Fruit fly (Drosophila melanogaster): ENCODE data around the gene CG4194.

The CG4194 gene

DNA sequence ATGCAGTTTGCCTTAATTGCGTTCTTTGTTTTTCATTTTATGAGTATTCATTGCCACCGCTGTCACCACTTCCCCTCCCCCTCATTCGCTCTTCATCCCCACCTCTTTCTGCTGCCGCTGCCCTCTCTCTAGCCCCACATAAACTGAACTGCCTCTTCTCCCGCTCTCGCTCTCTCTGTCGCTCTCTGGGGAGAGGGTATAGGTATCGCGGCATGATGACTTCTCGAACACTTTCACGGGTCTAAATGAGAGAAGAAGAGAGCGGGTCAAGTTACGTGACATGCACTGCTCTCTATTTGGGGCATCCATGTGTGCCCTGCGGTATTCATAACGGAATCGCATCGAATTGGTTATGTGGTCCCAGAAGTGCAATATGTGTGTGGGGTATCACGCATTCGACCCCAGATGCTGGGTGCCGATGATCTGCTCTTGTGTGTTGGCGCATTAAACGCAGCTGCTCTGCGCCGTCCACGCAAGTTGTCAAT is 15.3 kb downstream of the CG4194 start (continued):
- TF ChIP-seq GATAe (GFP tag; conservative IDR thresholded peaks at IDR 0.05) (no peak), vvl (GFP tag; IDR thresholded peaks at IDR 0.05) (peak; percentile 94), CG10321 (GFP tag; IDR thresholded peaks at IDR 0.05) (peak; percentile 34; the same call in 1 of the 2 replicates), fu2 (GFP tag; optimal IDR thresholded peaks at IDR 0.05) (peak; percentile 46), Xbp1 (GFP tag; optimal IDR thresholded peaks at IDR 0.05) (peak; percentile 87), rib (GFP tag; IDR thresholded peaks at IDR 0.05) (peak; percentile 60; the same call in 1 of the 2 replicates), CG13123 (GFP tag; optimal IDR thresholded peaks at IDR 0.05) (peak; percentile 27), chn (GFP tag; optimal IDR thresholded peaks at IDR 0.05) (peak; percentile 89), Gug (GFP tag; IDR thresholded peaks at IDR 0.05) (peak; percentile 84), CG7786 (GFP tag; optimal IDR thresholded peaks at IDR 0.05) (peak; percentile 83), CG13894 (tag; optimal IDR thresholded peaks at IDR 0.05) (no peak), CG12769 (tag; optimal IDR thresholded peaks at IDR 0.05) (peak; percentile 92), slp2 (GFP tag; optimal IDR thresholded peaks at IDR 0.05) (peak; percentile 70), prd (optimal IDR thresholded peaks at IDR 0.05) (no peak), prd (GFP tag; IDR thresholded peaks at IDR 0.05) (peak; percentile 91), CG31224 (GFP tag; IDR thresholded peaks at IDR 0.05) (peak; percentile 63; the same call in 1 of the 2 replicates), ind (GFP tag; optimal IDR thresholded peaks at IDR 0.05) (peak; percentile 83), scrt (GFP tag; optimal IDR thresholded peaks at IDR 0.05) (peak; percentile 48), Fer3 (tag; optimal IDR thresholded peaks at IDR 0.05) (peak; percentile 56), Hr3 (GFP tag; optimal IDR thresholded peaks at IDR 0.05) (peak; percentile 80), CG16779 (GFP tag; IDR thresholded peaks at IDR 0.05) (no peak), Stat92E (GFP tag; optimal IDR thresholded peaks at IDR 0.05) (peak in 1 of 3 experiments; percentile 51), sisA (GFP tag; IDR thresholded peaks at IDR 0.05) (peak; percentile 86), Tbp (GFP tag; optimal IDR thresholded peaks at IDR 0.05) (no peak), CG8388 (GFP tag; optimal IDR thresholded peaks at IDR 0.05) (peak; percentile 75), CG33557 (GFP tag; optimal IDR thresholded peaks at IDR 0.05) (peak; percentile 63), CG4854 (GFP tag; optimal IDR thresholded peaks at IDR 0.05) (peak; percentile 52), Oaz (GFP tag; IDR thresholded peaks at IDR 0.05) (peak; percentile 68; the same call in 1 of the 2 replicates), sob (GFP tag; IDR thresholded peaks at IDR 0.05) (peak; percentile 84), CG8765 (GFP tag; IDR thresholded peaks at IDR 0.05) (peak; percentile 61; the same call in 1 of the 2 replicates), CG7963 (GFP tag; IDR thresholded peaks at IDR 0.05; ENCODE audit: partially characterized antibody) (no peak), ewg (GFP tag; optimal IDR thresholded peaks at IDR 0.05) (peak; percentile 59), ara (GFP tag; IDR thresholded peaks at IDR 0.05) (peak; percentile 84), exex (tag; optimal IDR thresholded peaks at IDR 0.05) (no peak), Rfx (GFP tag; IDR thresholded peaks at IDR 0.05) (peak; percentile 83), Ptx1 (GFP tag; IDR thresholded peaks at IDR 0.05) (peak; percentile 90), BtbVII (GFP tag; optimal IDR thresholded peaks at IDR 0.05) (peak; percentile 55), bigmax (GFP tag; optimal IDR thresholded peaks at IDR 0.05) (peak; percentile 59), Antp (GFP tag; optimal IDR thresholded peaks at IDR 0.05) (peak; percentile 88), ERR (GFP tag; optimal IDR thresholded peaks at IDR 0.05) (peak; percentile 63), z (GFP tag; IDR thresholded peaks at IDR 0.05) (0 out of 3 replicates have a peak, but pooled peaks have one; percentile 15), Mad (GFP tag; optimal IDR thresholded peaks at IDR 0.05) (peak; percentile 65), cas (GFP tag; IDR thresholded peaks at IDR 0.05) (0 out of 2 replicates have a peak, but pooled peaks have one; percentile 48), CG13424 (tag; optimal IDR thresholded peaks at IDR 0.05) (peak; percentile 73), Dip3 (GFP tag; optimal IDR thresholded peaks at IDR 0.05) (peak; percentile 60), Camta (GFP tag; optimal IDR thresholded peaks at IDR 0.05) (peak; percentile 84), Taf1 (GFP tag; IDR thresholded peaks at IDR 0.05) (no peak), CG3281 (GFP tag; optimal IDR thresholded peaks at IDR 0.05) (peak; percentile 54), CG12942 (GFP tag; optimal IDR thresholded peaks at IDR 0.05) (peak; percentile 76), Sry-β (GFP tag; optimal IDR thresholded peaks at IDR 0.05) (peak; percentile 14), CG6175 (GFP tag; IDR thresholded peaks at IDR 0.05) (0 out of 3 replicates have a peak, but pooled peaks have one; percentile 37)
